Worm (Caenorhabditis elegans): ENCODE data around the gene lon-3.

lon-3 gene

ce11 chrV:12234293-12235004 lies 36.0 kb upstream of the lon-3 start, which contains the start of gene myo-3 (continued):
- peak in 1 of 2 experiments; percentile 27 for TF ChIP-seq lsy-2 (tag; optimal IDR thresholded peaks at IDR 0.05)
- TF ChIP-seq dsc-1 (tag; optimal IDR thresholded peaks at IDR 0.05) = peak; percentile 23
- TF ChIP-seq alr-1 (tag; optimal IDR thresholded peaks at IDR 0.05; ENCODE audit: borderline replicate concordance) = no peak
- no peak for TF ChIP-seq egl-13 (tag; optimal IDR thresholded peaks at IDR 0.05)
- no peak for TF ChIP-seq sox-4 (tag; optimal IDR thresholded peaks at IDR 0.05)
- TF ChIP-seq nhr-20 (tag; optimal IDR thresholded peaks at IDR 0.05) = peak; percentile 8
- no peak for TF ChIP-seq fkh-4 (tag; optimal IDR thresholded peaks at IDR 0.05; ENCODE audit: borderline replicate concordance)
- TF ChIP-seq nhr-12 (tag; optimal IDR thresholded peaks at IDR 0.05) = no peak
- TF ChIP-seq C34B4.2 (tag; optimal IDR thresholded peaks at IDR 0.05) = no peak

ce11 chrV:12233425-12233824 lies 35.0 kb upstream of the lon-3 start:
- TF ChIP-seq snu-23 (GFP tag; optimal IDR thresholded peaks at IDR 0.05) (peak; percentile 22), irx-1 (tag; optimal IDR thresholded peaks at IDR 0.05) (no peak), elt-2 (tag; optimal IDR thresholded peaks at IDR 0.05) (no peak), nhr-71 (tag; optimal IDR thresholded peaks at IDR 0.05) (peak; percentile 65), unc-130 (tag; optimal IDR thresholded peaks at IDR 0.05) (peak; percentile 15), egl-27 (tag; optimal IDR thresholded peaks at IDR 0.05) (no peak), pag-3 (tag; optimal IDR thresholded peaks at IDR 0.05; ENCODE audit: borderline replicate concordance, insufficient read depth) (peak; percentile 79), nhr-19 (GFP tag; conservative IDR thresholded peaks at IDR 0.05) (peak; percentile 42), rnt-1 (tag; optimal IDR thresholded peaks at IDR 0.05) (peak; percentile 58), lin-14 (GFP tag; optimal IDR thresholded peaks at IDR 0.05) (peak; percentile 80)

- TF ChIP-seq irx-1 (tag; optimal IDR thresholded peaks at IDR 0.05) = no peak
- no peak for TF ChIP-seq dsc-1 (tag; optimal IDR thresholded peaks at IDR 0.05)
- TF ChIP-seq xbp-1 (tag; optimal IDR thresholded peaks at IDR 0.05) = no peak
- no peak for TF ChIP-seq mef-2 (tag; optimal IDR thresholded peaks at IDR 0.05)
- TF ChIP-seq vab-15 (tag; optimal IDR thresholded peaks at IDR 0.05) = no peak
- TF ChIP-seq nhr-11 (tag; optimal IDR thresholded peaks at IDR 0.05) = no peak
- no peak for TF ChIP-seq C04F5.9 (tag; optimal IDR thresholded peaks at IDR 0.05)
- TF ChIP-seq ceh-90 (tag; optimal IDR thresholded peaks at IDR 0.05) = no peak
- TF ChIP-seq jun-1 (tag; optimal IDR thresholded peaks at IDR 0.05) = no peak
- no peak for TF ChIP-seq aly-2 (tag; optimal IDR thresholded peaks at IDR 0.05)
- no peak for TF ChIP-seq hlh-17 (GFP tag; optimal IDR thresholded peaks at IDR 0.05; ENCODE audit: borderline replicate concordance)
- TF ChIP-seq unc-98 (GFP tag; IDR thresholded peaks at IDR 0.05) = no peak
- TF ChIP-seq ces-1 (GFP tag; optimal IDR thresholded peaks at IDR 0.05) = no peak
These were observed 14.6 kb upstream of the lon-3 start, which contains the start of gene vab-8 for ce11 chrV:12213027-12213426. TSS of gene vab-8 (plus strand) at chrV:12213327.

ce11 chrV:12211090-12211489 lies 12.6 kb upstream of the lon-3 start:
- no peak for TF ChIP-seq ces-1 (GFP tag; optimal IDR thresholded peaks at IDR 0.05)
- no peak for TF ChIP-seq unc-62 (GFP tag; optimal IDR thresholded peaks at IDR 0.05)
- no peak for TF ChIP-seq nhr-20 (tag; optimal IDR thresholded peaks at IDR 0.05)
- TF ChIP-seq grh-1 (GFP tag; IDR thresholded peaks at IDR 0.05) = no peak
- TF ChIP-seq lin-14 (GFP tag; optimal IDR thresholded peaks at IDR 0.05) = peak; percentile 82
- no peak for TF ChIP-seq jun-1 (tag; optimal IDR thresholded peaks at IDR 0.05)
- no peak for TF ChIP-seq irx-1 (tag; optimal IDR thresholded peaks at IDR 0.05)
- TF ChIP-seq efl-1 (optimal IDR thresholded peaks at IDR 0.05) = no peak
- TF ChIP-seq efl-1 (GFP tag; optimal IDR thresholded peaks at IDR 0.05 in 1 of 2) = peak in 1 of 2 experiments; percentile 13
- no peak for TF ChIP-seq ztf-4 (tag; optimal IDR thresholded peaks at IDR 0.05)
- peak; percentile 3 for TF ChIP-seq mep-1 (tag; optimal IDR thresholded peaks at IDR 0.05)
- TF ChIP-seq ama-1 (optimal IDR thresholded peaks at IDR 0.05) = no peak
- no peak for TF ChIP-seq unc-30 (tag; optimal IDR thresholded peaks at IDR 0.05)
- TF ChIP-seq sptf-1 (tag; optimal IDR thresholded peaks at IDR 0.05) = no peak
- no peak for TF ChIP-seq blmp-1 (tag; optimal IDR thresholded peaks at IDR 0.05)

All from whole organism, L1 larva.